Worm (Caenorhabditis elegans) whole organism, early embryonic: Measurements from ENCODE around the gene rpl-11.1.

Experiments
- ama-1 ChIP-seq: fragments of 150-350 bp; optimal IDR thresholded peaks from 2 replicates; lab custom pipeline; 2014
- ceh-13 ChIP-seq: fragments of 200-800 bp; sonication (Bioruptor generic); optimal IDR thresholded peaks from 2 replicates; lab custom pipeline; 2018; ENCODE audit warnings: mild to moderate bottlenecking, missing genetic modification characterization, missing compliant biosample characterization
- ceh-36 ChIP-seq: sonication (generic microtip); optimal IDR thresholded peaks from 2 replicates; lab custom pipeline; 2016; ENCODE audit warnings: missing genetic modification characterization, inconsistent platforms, missing compliant biosample characterization
- hmbx-1 ChIP-seq: sonication (generic microtip); optimal IDR thresholded peaks from 2 replicates; lab custom pipeline; 2016; ENCODE audit warnings: mild to moderate bottlenecking, missing genetic modification characterization, missing compliant biosample characterization

- no peak for TF ChIP-seq ama-1
- no peak for TF ChIP-seq ceh-36
- no peak for TF ChIP-seq hmbx-1
- no peak for TF ChIP-seq ceh-13 (GFP tag; lab: Kevin White, UChicago)
Measured at ce11 chrV:3583622-3584021, 2.2 kb downstream of the rpl-11.1 start.
